Fruit fly (Drosophila melanogaster): Measurements from ENCODE around the gene CG42847.

The CG42847 gene

DNA sequence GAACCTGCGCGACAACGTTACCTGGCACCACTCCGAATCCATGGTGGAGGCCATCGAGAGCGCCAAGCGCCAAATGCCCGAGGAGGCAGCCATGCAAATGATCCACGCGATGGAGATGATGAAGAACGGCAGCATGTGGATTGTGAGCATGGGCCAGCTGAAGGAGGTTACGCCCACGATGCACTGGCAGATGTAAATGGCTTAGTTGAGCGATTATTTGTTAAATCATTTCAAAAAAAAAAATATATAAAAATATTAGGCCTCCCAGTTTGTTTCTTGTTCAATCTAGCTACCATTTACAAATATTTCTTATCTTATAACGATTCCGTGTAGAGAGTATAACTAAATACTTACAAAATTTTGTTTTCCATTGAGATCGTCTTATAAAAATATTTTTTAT is at the start of gene CG42847:
Gene CG42847, plus strand, starts transcription at position 301 of the 400 bp plus-strand sequence.
- TF ChIP-seq noc (tag; optimal IDR thresholded peaks at IDR 0.05) = no peak

DNA sequence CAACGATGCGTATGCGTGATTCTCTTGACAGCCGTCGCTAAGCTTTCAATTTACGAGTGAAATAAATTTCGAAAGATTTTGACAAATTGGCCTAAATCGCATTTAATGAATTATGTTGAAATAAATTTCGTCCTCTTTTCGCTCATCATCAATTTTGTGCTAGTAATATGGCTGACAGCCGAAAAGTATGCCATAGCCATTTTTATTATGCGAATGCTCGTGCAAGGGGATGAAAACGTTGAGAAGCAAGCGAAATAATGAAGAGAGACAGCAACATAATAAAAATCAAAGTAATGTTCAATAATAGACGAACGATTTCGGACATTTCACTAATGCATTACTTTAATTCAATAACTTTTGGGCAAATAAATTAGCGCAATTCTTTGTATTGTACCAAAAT is 41.4 kb upstream of the CG42847 start:
- TF ChIP-seq noc (tag; optimal IDR thresholded peaks at IDR 0.05) = no peak

DNA sequence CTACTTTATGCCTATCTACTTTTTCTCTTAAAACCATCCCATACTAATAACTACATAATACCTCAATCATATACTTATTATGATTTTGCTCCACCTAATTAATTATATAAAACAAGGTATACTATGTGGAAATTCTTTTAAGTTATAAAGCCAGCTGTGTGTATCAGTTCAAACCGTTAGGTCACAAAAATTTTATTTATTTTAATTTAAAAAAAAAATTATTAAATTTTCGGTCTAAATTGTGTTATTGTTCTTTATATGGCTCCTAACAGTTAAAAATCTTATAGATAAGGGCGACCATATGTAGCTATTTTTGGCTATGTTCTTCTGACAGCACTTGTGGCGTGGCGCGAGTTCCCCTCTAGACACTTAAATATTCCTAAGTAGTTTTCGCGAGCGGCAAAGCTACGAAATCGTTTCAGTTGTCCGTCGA is 40.4 kb upstream of the CG42847 start, which contains the start of gene Aldh:
Gene Aldh, plus strand, starts transcription at position 150 of the 433 bp plus-strand sequence.
- TF ChIP-seq noc (tag; optimal IDR thresholded peaks at IDR 0.05) = peak; percentile 79

DNA sequence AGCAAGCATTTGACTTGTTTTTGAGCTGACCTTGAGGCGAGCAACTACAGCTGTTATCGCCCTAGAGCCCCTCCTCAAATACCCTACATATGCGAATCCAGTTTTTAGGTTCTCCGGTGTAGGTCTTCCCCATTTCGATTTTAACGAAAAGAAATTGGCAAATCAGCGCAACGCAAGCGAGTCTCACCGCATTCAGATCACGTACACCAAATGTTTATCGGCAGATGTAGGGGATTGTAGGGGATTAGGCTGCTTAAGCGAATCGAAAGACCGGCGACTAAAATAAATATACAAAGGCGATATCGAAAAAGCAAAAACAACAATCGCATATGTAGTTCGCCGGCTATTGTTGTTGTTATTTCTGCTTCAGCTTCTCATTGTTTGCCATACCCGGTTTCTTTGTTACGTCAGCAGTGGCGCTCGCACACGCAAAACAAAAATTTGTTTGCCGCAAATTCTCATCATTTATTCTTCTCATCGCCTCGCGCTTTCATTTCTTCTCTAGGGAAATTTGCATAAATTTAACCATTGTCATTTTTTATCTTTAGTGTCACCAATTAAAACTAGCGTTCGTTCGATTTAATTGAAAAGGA is 39.6 kb upstream of the CG42847 start:
- TF ChIP-seq noc (tag; optimal IDR thresholded peaks at IDR 0.05) = peak; percentile 76

DNA sequence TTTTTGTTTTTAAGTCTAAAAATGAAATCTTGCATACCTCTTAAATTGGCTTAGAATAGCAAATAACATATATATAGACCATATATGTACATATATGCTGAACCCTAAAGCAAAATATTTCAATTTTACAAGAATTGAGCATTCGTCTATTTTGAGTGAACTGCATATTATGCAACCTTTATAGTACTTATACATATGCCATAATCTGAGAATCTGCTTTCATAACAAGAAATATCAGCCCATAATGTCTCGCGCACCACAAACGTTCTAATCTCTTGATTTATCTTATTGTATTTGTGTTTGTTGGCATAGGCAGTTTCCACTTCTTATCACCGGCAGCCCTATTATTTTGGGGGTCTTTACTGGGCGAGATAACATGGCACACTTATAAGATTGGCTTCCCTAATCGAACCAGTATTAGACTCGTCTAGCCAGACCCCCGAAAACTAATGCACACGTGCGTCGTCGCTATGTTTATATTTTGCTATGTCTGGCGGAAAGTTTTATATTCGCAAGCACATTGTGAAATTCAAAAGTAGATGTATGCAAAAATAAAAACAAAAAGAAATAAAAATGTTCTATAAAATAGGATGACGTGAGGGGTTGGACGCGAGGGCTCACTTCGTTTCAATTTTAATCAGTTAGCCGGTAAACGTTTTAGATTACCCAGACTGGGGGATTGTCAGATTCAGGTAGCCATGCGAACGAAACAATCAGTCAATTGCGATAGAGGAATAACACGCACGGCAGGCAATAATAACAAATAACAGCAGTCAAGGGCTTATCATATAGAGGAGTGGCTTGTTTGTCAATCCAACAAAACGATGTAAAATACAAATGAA is 38.5 kb upstream of the CG42847 start:
- peak; percentile 64 for TF ChIP-seq noc (tag; optimal IDR thresholded peaks at IDR 0.05)

DNA sequence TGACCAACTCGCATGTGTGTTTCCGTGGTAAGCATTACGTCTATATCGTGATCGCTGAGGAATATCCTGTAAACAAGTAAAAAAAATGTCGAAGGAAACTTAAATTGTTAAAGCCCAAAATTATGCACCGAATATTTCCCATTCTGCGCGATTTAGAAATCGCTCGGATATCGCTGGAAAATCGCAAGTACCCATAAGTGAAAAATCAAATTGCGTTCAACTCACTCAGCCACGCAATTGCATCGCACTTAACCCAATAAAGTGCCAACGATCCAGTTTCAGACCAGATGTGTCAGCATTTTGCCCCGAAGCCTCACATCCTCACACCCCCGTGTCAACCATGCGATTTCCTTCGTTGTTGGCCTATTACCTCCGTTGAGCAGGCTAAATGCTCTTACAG is 31.3 kb upstream of the CG42847 start:
- TF ChIP-seq noc (tag; optimal IDR thresholded peaks at IDR 0.05) = no peak

DNA sequence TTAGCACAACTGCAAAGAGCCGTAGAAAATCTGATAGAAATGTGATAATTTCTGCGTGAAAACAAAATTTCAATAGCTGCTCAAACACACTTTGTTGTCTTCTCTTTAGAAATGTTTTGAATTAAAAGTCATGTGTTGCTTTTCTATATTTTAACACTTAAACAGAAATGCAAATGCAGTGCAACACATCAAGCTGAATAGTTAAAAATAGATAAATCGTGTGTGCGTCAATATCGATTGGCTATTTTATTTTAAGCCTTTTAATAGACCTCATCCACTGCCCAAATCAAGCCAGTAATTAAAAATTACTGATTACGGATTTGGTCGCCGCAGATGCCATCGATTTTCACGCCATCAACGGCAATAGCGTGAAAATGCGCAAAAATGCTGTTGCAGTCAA is 29.8 kb upstream of the CG42847 start, which contains the start of gene CG4438:
Gene CG4438, minus strand, starts transcription at position 101 of the 400 bp plus-strand sequence.
- TF ChIP-seq noc (tag; optimal IDR thresholded peaks at IDR 0.05) = no peak

DNA sequence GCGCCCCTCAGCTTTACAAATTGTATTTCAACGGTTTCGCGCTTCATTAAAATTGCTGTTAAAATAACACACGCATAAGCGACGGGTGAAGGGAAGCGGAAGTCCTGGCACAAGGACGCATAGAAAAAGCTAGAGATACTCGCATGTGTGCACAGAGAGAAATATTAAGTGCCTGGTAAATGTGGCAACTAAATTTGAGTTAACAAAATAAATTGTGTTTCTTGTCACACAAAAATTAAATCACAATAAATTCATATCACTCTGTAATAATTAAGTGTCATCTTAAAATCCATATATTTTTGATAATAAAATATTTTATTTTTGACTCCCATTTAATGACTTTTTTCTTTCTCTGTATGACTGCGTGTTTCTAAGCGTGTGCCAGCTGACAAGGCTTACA is 27.5 kb upstream of the CG42847 start:
- TF ChIP-seq noc (tag; optimal IDR thresholded peaks at IDR 0.05) = no peak

DNA sequence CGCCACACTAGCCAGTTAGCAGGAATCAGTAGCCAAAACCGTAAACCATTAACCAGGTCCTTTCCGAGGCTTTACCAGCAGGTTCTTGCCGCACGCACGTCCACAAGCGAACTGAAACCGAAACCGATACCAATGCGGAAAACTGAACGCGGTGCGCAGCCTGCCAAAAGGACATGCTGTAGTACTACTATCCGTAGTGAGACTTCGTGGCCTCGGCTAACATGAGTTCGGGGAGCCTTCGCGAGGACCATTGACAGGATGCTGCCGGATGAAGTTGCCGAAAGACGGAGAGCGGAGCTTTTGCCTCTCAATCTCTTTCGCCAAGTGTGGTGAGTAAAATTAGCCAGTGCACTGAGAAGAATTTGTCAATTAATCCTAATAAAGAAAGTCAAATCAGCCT is 12.6 kb upstream of the CG42847 start, which contains the start of gene Shawl:
Gene Shawl, minus strand, starts transcription at position 104 of the 400 bp plus-strand sequence.
- TF ChIP-seq noc (tag; optimal IDR thresholded peaks at IDR 0.05) = no peak

DNA sequence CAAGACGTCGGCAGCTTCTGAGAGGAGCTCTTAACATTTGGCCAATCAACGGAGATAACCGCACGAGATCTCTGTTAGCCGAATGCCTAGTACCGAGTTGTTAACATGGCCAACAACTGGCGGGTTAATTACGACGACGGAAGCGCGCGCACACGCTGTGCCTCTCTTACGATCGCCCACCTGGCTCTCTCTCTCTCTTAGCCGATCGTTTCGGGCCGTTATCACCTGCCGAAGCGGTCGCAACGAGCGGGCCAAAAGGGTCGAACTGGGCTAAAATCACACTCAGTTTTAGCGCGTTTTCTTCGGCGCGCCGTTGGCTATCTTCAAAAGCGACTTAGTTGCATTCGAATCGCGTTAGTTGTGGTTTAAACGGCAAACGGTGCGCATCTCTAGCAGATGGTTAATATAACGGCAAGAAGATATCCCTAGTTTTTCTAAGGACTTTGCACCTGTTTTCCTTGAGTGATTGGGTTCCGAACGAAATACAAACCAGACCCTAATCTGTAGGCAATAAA is 11.4 kb upstream of the CG42847 start, which contains the start of gene Mco1:
Gene Mco1, plus strand, starts transcription at position 345 of the 515 bp plus-strand sequence.
- no peak for TF ChIP-seq noc (tag; optimal IDR thresholded peaks at IDR 0.05)

DNA sequence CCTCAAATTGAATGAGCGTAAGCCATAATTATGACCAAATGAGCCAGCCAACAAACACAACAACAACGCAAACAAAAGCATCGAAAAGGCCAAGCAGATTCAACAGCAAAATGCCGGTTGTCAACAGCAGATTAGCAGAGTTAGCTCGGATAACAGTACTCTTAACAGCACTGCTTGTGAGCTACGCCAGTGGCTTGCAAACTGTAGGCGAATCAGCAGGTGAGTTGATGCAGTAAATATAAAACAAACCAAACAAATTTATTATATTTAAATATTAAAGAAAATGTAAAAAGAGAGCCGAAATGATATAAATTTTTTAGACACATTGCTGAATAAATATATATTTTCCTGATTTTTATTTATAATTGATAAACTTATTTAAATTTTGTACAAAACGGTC is 7.0 kb upstream of the CG42847 start:
- TF ChIP-seq noc (tag; optimal IDR thresholded peaks at IDR 0.05) = no peak

DNA sequence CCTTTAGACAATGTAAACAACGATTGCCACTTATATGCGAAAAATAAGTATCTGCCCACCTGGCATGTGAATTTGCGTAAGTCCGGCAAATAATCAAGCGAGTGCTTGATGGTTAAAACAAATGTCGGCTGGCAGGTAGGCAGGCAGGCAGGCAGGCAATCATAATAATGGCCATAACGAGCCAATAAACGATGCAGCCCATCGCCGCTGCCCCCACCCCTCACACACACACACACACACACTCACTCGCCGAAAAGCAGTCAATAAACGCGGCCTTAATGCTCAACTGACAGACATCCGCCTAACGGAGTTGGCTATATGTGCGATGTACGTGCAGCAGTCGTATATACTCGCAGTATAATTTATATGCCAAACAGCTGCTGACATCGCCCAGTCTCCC is 6.4 kb upstream of the CG42847 start:
- no peak for TF ChIP-seq noc (tag; optimal IDR thresholded peaks at IDR 0.05)

DNA sequence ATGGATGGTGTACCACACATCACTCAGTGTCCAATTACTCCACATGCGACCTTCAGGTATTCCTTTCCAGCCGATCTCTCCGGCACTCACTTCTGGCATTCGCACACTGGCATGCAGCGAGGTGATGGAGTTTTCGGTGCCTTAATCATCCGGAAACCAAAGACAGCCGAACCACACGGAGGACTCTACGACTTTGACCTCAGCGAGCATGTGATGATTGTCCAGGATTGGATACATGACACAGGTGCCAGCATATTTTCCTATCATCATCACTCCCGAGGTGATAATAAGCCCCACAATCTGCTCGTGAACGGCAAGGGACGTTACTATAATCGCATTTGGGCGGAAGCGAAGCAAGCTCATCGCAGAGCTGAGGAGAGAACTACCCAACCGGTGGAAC is 3.5 kb upstream of the CG42847 start:
- TF ChIP-seq noc (tag; optimal IDR thresholded peaks at IDR 0.05) = no peak

DNA sequence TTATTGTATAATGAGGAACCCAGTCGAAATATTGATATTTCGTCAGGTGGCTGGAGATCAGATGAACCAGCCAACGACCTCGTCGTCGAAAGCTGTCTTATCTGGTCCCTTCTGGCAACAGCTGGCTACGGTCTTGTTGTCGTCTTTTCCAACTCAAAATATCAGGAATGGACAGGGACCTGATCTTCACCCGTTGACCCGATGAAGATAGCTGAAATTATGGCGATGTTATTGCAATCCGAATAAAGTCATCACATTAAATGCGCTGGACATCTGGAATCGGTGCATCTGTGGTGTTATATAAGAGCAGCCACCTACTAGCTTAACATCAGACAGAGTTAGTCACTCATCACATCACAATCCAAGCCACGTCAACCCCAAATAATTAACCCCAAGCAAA is 1.1 kb upstream of the CG42847 start, which contains the start of gene Fbp2:
Gene Fbp2, plus strand, starts transcription at position 251 of the 400 bp plus-strand sequence.
- TF ChIP-seq noc (tag; optimal IDR thresholded peaks at IDR 0.05) = no peak

DNA sequence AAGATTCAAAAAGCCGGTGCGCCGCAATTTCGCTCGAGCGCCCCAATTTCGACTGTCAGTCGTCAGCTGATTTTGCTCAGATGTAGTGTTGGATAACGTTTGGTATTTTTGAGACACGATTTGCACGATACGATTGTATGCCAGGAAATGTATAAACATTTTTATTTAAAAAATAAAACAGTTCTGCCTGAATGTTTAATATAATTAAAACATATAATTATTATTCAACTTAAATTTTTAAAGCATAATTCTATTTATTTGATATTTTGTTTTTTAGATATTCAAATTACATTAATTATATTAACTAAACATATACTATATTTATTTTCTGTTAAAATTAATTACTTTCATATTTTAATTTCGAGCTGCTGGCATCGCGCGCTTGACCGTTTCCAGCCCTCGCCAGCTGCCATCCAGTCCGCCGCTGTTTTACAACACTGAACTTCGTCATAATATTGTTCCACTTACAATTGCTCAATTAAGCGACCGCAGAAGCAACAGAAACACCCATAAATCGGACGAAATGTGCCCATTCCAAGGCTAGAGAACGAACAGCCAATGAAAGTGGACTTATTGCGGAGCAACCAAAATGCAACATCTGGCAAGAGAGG is 3.4 kb downstream of the CG42847 start, which contains the start of the genes FucTB and scat:
Gene FucTB, minus strand, starts transcription at position 61 of the 611 bp plus-strand sequence.
Gene scat, plus strand, starts transcription at position 414 of the 611 bp plus-strand sequence.
- peak; percentile 80 for TF ChIP-seq noc (tag; optimal IDR thresholded peaks at IDR 0.05)

DNA sequence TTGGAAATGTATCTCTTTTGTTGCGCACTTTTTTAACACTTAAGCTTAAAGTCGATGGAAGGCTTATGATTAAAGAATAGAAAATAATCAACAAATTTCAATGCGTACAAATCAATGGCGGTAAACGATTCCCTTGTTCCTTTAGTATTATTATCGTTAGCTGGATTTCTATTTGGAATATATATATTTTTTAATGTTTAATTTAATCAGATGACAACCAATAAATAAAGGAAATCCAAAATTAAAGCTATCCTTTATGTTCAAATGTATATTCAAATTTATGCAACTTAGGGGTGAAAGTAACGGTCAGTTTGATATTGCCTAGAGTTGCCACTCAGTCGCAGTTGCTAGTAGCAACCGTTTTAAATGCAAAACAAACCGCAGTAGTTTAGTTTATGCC is 7.4 kb downstream of the CG42847 start, which contains the start of gene CG3769:
Gene CG3769, plus strand, starts transcription at position 301 of the 400 bp plus-strand sequence.
- TF ChIP-seq noc (tag; optimal IDR thresholded peaks at IDR 0.05) = no peak

Measured in whole organism, larva.